Fruit fly (Drosophila melanogaster) whole organism, embryonic: Measurements from ENCODE around the gene fend.
A peak's percentile ranks its signal among the peaks of the same experiment; 100 is the strongest.

ENCODE experiments used
- Atf-2 ChIP-seq: fragments of 200-800 bp; sonication (Bioruptor generic); optimal IDR thresholded peaks from 2 replicates; lab custom pipeline; 2016; ENCODE audit warnings: missing biosample characterization, missing genetic modification characterization
- Bdp1 ChIP-seq: fragments of 200-800 bp; sonication (Bioruptor generic); optimal IDR thresholded peaks from 3 replicates; lab custom pipeline; 2016; ENCODE audit warnings: missing biosample characterization, missing genetic modification characterization
- BtbVII ChIP-seq: fragments of 200-800 bp; sonication (Bioruptor generic); optimal IDR thresholded peaks from 3 replicates; lab custom pipeline; 2017; ENCODE audit warnings: missing biosample characterization, mild to moderate bottlenecking, missing genetic modification characterization
- CG10267 ChIP-seq: fragments of 200-800 bp; sonication (Bioruptor generic); optimal IDR thresholded peaks from 2 replicates; lab custom pipeline; 2018; ENCODE audit warnings: missing biosample characterization, mild to moderate bottlenecking, missing genetic modification characterization, moderate library complexity
- CG10959 ChIP-seq: fragments of 200-800 bp; sonication (Bioruptor generic); IDR thresholded peaks from 2 replicates; pipeline ENCODE4 v1.3.6; 2022; ENCODE audit warnings: missing biosample characterization, missing genetic modification characterization
- CG13287 ChIP-seq: fragments of 200-800 bp; sonication (Bioruptor generic); IDR thresholded peaks from 2 replicates; pipeline ENCODE4 v1.3.6; 2022; ENCODE audit warnings: missing biosample characterization, missing genetic modification characterization; ENCODE audit not compliant: partially characterized antibody
- CG14965 ChIP-seq: fragments of 200-800 bp; sonication (Bioruptor generic); optimal IDR thresholded peaks from 2 replicates; lab custom pipeline; 2016; ENCODE audit warnings: missing biosample characterization, missing genetic modification characterization, borderline replicate concordance
- CG15479 ChIP-seq: fragments of 200-800 bp; sonication (Bioruptor generic); optimal IDR thresholded peaks from 3 replicates; lab custom pipeline; 2019; ENCODE audit warnings: missing biosample characterization, mild to moderate bottlenecking, missing genetic modification characterization, moderate library complexity
- CG15514 ChIP-seq: fragments of 200-800 bp; sonication (Bioruptor generic); optimal IDR thresholded peaks from 3 replicates; lab custom pipeline; 2017; ENCODE audit warnings: missing biosample characterization, missing genetic modification characterization, mild to moderate bottlenecking, moderate library complexity, missing genetic modification reagents
- CG17359 ChIP-seq: fragments of 200-800 bp; sonication (Bioruptor generic); optimal IDR thresholded peaks from 3 replicates; lab custom pipeline; 2018; ENCODE audit warnings: missing biosample characterization, mild to moderate bottlenecking, missing genetic modification characterization, moderate library complexity
- CG17802 ChIP-seq: fragments of 200-800 bp; sonication (Bioruptor generic); optimal IDR thresholded peaks from 2 replicates; lab custom pipeline; 2018; ENCODE audit warnings: missing biosample characterization, mild to moderate bottlenecking, missing genetic modification characterization, moderate library complexity
- CG17829 ChIP-seq: fragments of 200-800 bp; optimal IDR thresholded peaks from 2 replicates; lab custom pipeline; 2019; ENCODE audit warnings: missing biosample characterization, mild to moderate bottlenecking, missing genetic modification characterization, moderate library complexity
- CG32767 ChIP-seq: fragments of 200-800 bp; sonication (Bioruptor generic); IDR thresholded peaks from 2 replicates; pipeline ENCODE4 v1.3.6; 2022; ENCODE audit warnings: missing biosample characterization, missing genetic modification characterization
- CG3281 ChIP-seq: fragments of 200-800 bp; sonication (Bioruptor generic); optimal IDR thresholded peaks from 3 replicates; lab custom pipeline; 2017; ENCODE audit warnings: missing biosample characterization, mild to moderate bottlenecking, missing genetic modification characterization
- CG33557 ChIP-seq: fragments of 200-800 bp; sonication (Bioruptor generic); optimal IDR thresholded peaks from 2 replicates; lab custom pipeline; 2019; ENCODE audit warnings: missing biosample characterization, mild to moderate bottlenecking, missing genetic modification characterization, moderate library complexity
- CG6254 ChIP-seq: fragments of 200-800 bp; sonication (Bioruptor generic); optimal IDR thresholded peaks from 3 replicates; lab custom pipeline; 2017; ENCODE audit warnings: mild to moderate bottlenecking, missing biosample characterization, missing genetic modification reagents, missing genetic modification characterization
- CG6689 ChIP-seq: fragments of 200-800 bp; sonication (Bioruptor generic); IDR thresholded peaks from 2 replicates; pipeline ENCODE4 v1.3.6; 2022; ENCODE audit warnings: missing biosample characterization, missing genetic modification characterization
- CG9437 ChIP-seq: fragments of 200-800 bp; sonication (Bioruptor generic); optimal IDR thresholded peaks from 2 replicates; lab custom pipeline; 2018; ENCODE audit warnings: missing biosample characterization, mild to moderate bottlenecking, missing genetic modification characterization
- CG9727 ChIP-seq: fragments of 200-800 bp; sonication (Bioruptor generic); optimal IDR thresholded peaks from 3 replicates; lab custom pipeline; 2017; ENCODE audit warnings: missing biosample characterization, mild to moderate bottlenecking, missing genetic modification characterization
- CG9797 ChIP-seq: fragments of 200-800 bp; sonication (Bioruptor generic); optimal IDR thresholded peaks from 3 replicates; lab custom pipeline; 2018; ENCODE audit warnings: missing biosample characterization, mild to moderate bottlenecking, missing genetic modification characterization
- CG9876 ChIP-seq: fragments of 200-800 bp; sonication (Bioruptor generic); optimal IDR thresholded peaks from 2 replicates; lab custom pipeline; 2016; ENCODE audit warnings: missing biosample characterization, missing genetic modification characterization
- Dll ChIP-seq: fragments of 200-800 bp; sonication (Bioruptor generic); IDR thresholded peaks from 4 replicates; pipeline ENCODE4 v1.3.6; 2022; ENCODE audit warnings: missing biosample characterization, missing genetic modification characterization; ENCODE audit not compliant: partially characterized antibody
- Dp ChIP-seq: fragments of 200-800 bp; sonication (Bioruptor generic); optimal IDR thresholded peaks from 2 replicates; lab custom pipeline; 2018; ENCODE audit warnings: missing biosample characterization, mild to moderate bottlenecking, missing genetic modification characterization, moderate library complexity
- Eip74EF ChIP-seq, 2 experiments: fragments of 200-800 bp in 1 of 2; fragments of >200 bp in 1 of 2; sonication (Bioruptor generic) in 1 of 2; optimal IDR thresholded peaks; 2 replicates each; lab custom pipeline; 2017 to 2019; ENCODE audit warnings: missing biosample characterization in 2 of 2, missing genetic modification characterization in 2 of 2, mild to moderate bottlenecking in 1 of 2, moderate library complexity in 1 of 2
- Ets65A ChIP-seq: fragments of 200-800 bp; sonication (Bioruptor generic); peaks from one replicate; lab custom pipeline; 2016; ENCODE audit warnings: missing biosample characterization, missing genetic modification characterization
- HLH3B ChIP-seq: fragments of 200-800 bp; sonication (Bioruptor generic); IDR thresholded peaks from 2 replicates; pipeline ENCODE4 v1.3.6; 2022; ENCODE audit warnings: missing biosample characterization, missing genetic modification characterization
- Max ChIP-seq: fragments of 200-800 bp; sonication (Bioruptor generic); optimal IDR thresholded peaks from 2 replicates; lab custom pipeline; 2016; ENCODE audit warnings: missing biosample characterization, mild to moderate bottlenecking, missing genetic modification characterization
- NfI ChIP-seq: fragments of 200-800 bp; sonication (Bioruptor generic); optimal IDR thresholded peaks from 3 replicates; lab custom pipeline; 2018; ENCODE audit warnings: missing biosample characterization, mild to moderate bottlenecking, missing genetic modification characterization, moderate library complexity
- az2 ChIP-seq: fragments of 200-800 bp; sonication (Bioruptor generic); optimal IDR thresholded peaks from 3 replicates; lab custom pipeline; 2016; ENCODE audit warnings: missing biosample characterization, missing genetic modification characterization
- dm ChIP-seq: fragments of 200-800 bp; sonication (Bioruptor generic); optimal IDR thresholded peaks from 3 replicates; lab custom pipeline; 2016; ENCODE audit warnings: missing biosample characterization, missing genetic modification characterization
- dpn ChIP-seq, 2 experiments: fragments of 200-800 bp; sonication (Bioruptor generic); optimal IDR thresholded peaks; 3 replicates each; lab custom pipeline; 2016; ENCODE audit warnings: missing biosample characterization in 2 of 2, missing genetic modification characterization in 2 of 2
- esg ChIP-seq: fragments of 200-800 bp; sonication (Bioruptor generic); conservative IDR thresholded peaks from 2 replicates; pipeline ENCODE4 v1.3.6; 2022; ENCODE audit warnings: missing biosample characterization, missing genetic modification characterization
- exex ChIP-seq: fragments of 200-800 bp; sonication (Bioruptor generic); optimal IDR thresholded peaks from 4 replicates; lab custom pipeline; 2018; ENCODE audit warnings: missing biosample characterization, mild to moderate bottlenecking, missing genetic modification characterization, moderate library complexity
- fd64A ChIP-seq: fragments of 200-800 bp; sonication (Bioruptor generic); optimal IDR thresholded peaks from 3 replicates; lab custom pipeline; 2018; ENCODE audit warnings: missing biosample characterization, mild to moderate bottlenecking, missing genetic modification characterization
- gro ChIP-seq: fragments of 200-800 bp; sonication (Bioruptor generic); optimal IDR thresholded peaks from 2 replicates; lab custom pipeline; 2016; ENCODE audit warnings: missing biosample characterization, missing genetic modification characterization
- hth ChIP-seq: fragments of >200 bp; optimal IDR thresholded peaks from 2 replicates; lab custom pipeline; 2017; ENCODE audit warnings: inconsistent platforms
- kah ChIP-seq: fragments of 200-800 bp; sonication (Bioruptor generic); optimal IDR thresholded peaks from 2 replicates; lab custom pipeline; 2018; ENCODE audit warnings: missing biosample characterization, mild to moderate bottlenecking, missing genetic modification characterization
- lbe ChIP-seq: fragments of 200-800 bp; sonication (Bioruptor generic); optimal IDR thresholded peaks from 2 replicates; lab custom pipeline; 2016; ENCODE audit warnings: missing biosample characterization, mild to moderate bottlenecking, missing genetic modification characterization
- lola ChIP-seq, 3 experiments: fragments of >200 bp in 2 of 3; fragments of 200-800 bp in 1 of 3; sonication (Bioruptor generic) in 1 of 3; optimal IDR thresholded peaks; 2 replicates each; lab custom pipeline; 2017 to 2019; ENCODE audit warnings: missing biosample characterization in 3 of 3, missing genetic modification characterization in 3 of 3, mild to moderate bottlenecking in 1 of 3, moderate library complexity in 1 of 3
- lov ChIP-seq, 2 experiments: fragments of 200-800 bp in 1 of 2; fragments of >200 bp in 1 of 2; sonication (Bioruptor generic) in 1 of 2; IDR thresholded peaks in 1 of 2; optimal IDR thresholded peaks in 1 of 2; 2 replicates in 1 of 2; 3 replicates in 1 of 2; pipeline versions ENCODE4 v1.3.6 to Lab custom; 2017 to 2022; ENCODE audit warnings: missing biosample characterization in 1 of 2, missing genetic modification characterization in 1 of 2
- mirr ChIP-seq: fragments of 200-800 bp; sonication (Bioruptor generic); optimal IDR thresholded peaks from 3 replicates; lab custom pipeline; 2018; ENCODE audit warnings: missing biosample characterization, mild to moderate bottlenecking, missing genetic modification characterization
- nerfin-2 ChIP-seq: fragments of 200-800 bp; sonication (Bioruptor generic); IDR thresholded peaks from 2 replicates; pipeline ENCODE4 v1.3.6; 2022; ENCODE audit warnings: missing biosample characterization, missing genetic modification characterization; ENCODE audit not compliant: partially characterized antibody
- nom ChIP-seq: fragments of 200-800 bp; sonication (Bioruptor generic); optimal IDR thresholded peaks from 2 replicates; lab custom pipeline; 2017; ENCODE audit warnings: missing biosample characterization, missing genetic modification characterization, mild to moderate bottlenecking, moderate library complexity, missing genetic modification reagents
- sens-2 ChIP-seq: fragments of 200-800 bp; sonication (Bioruptor generic); IDR thresholded peaks from 2 replicates; pipeline ENCODE4 v1.3.6; 2022; ENCODE audit warnings: missing biosample characterization, missing genetic modification characterization
- stwl ChIP-seq: fragments of 200-800 bp; sonication (Bioruptor generic); optimal IDR thresholded peaks from 3 replicates; lab custom pipeline; 2018; ENCODE audit warnings: missing biosample characterization, mild to moderate bottlenecking, missing genetic modification characterization, moderate library complexity
- tll ChIP-seq, 2 experiments: fragments of 200-800 bp in 1 of 2; fragments of >200 bp in 1 of 2; sonication (Bioruptor generic) in 1 of 2; optimal IDR thresholded peaks; 2 replicates each; lab custom pipeline; 2017 to 2019; ENCODE audit warnings: missing biosample characterization in 2 of 2, missing genetic modification characterization in 2 of 2, mild to moderate bottlenecking in 1 of 2, moderate library complexity in 1 of 2
- yki ChIP-seq: fragments of >200 bp; optimal IDR thresholded peaks from 3 replicates; lab custom pipeline; 2018
- zen2 ChIP-seq: fragments of 200-800 bp; sonication (Bioruptor generic); IDR thresholded peaks from 3 replicates; pipeline ENCODE4 v1.3.6; 2022; ENCODE audit warnings: missing biosample characterization, missing genetic modification characterization; ENCODE audit not compliant: partially characterized antibody

fend gene

DNA sequence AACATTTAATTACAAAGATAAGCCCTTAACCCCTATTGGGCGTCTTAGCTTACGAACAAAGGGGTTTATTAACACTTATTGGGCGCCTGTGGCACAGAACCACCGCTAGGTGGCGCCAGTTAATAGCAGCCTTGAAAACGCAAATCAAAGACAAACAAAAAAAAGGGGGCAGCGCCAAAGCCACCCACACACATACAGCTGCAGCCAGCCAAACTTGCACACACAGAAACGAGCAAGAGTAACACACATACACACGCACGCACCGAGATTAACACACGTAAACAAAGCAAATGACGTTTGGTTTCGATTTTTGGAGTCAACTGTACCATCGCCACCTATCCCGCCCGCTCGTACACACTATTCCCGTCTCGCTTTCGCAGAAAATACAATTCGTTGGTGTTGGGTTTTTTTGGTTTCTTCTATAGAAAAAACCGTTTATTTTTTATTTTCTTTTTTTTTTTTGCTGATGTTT is 17.3 kb upstream of the fend start (continued):
- TF ChIP-seq az2 (GFP tag; lab: Kevin White, UChicago) (peak; percentile 33), exex (peak; percentile 22), esg (GFP tag; lab: Robert Waterston, UW) (no peak), CG14965 (no peak), CG9797 (GFP tag; lab: Kevin White, UChicago) (no peak), NfI (peak; percentile 19), Bdp1 (no peak), CG6254 (GFP tag; lab: Kevin White, UChicago) (no peak), nom (peak; percentile 72), tll (GFP tag; optimal IDR thresholded peaks at IDR 0.05; lab: Kevin White, UChicago) (peak in 1 of 2 experiments; percentile 22), CG9437 (GFP tag; lab: Kevin White, UChicago) (no peak), yki (lab: Kevin White, UChicago) (no peak), CG13287 (peak; percentile 13; the same call in 1 of the 2 replicates), lov (optimal IDR thresholded peaks at IDR 0.05; lab: Kevin White, UChicago) (no peak), lov (GFP tag; IDR thresholded peaks at IDR 0.05; lab: Robert Waterston, UW) (0 out of 3 replicates have a peak, but pooled peaks have one; percentile 23), fd64A (no peak), Max (GFP tag; lab: Kevin White, UChicago) (no peak), lbe (peak; percentile 70), stwl (tag; lab: Kevin White, UChicago) (no peak), Eip74EF (GFP tag; optimal IDR thresholded peaks at IDR 0.05; lab: Kevin White, UChicago) (no peak), CG10959 (GFP tag; lab: Robert Waterston, UW) (peak; percentile 71), kah (GFP tag; lab: Kevin White, UChicago) (no peak), CG17802 (no peak), CG9876 (GFP tag; lab: Kevin White, UChicago) (peak; percentile 23), mirr (GFP tag; lab: Kevin White, UChicago) (peak; percentile 67), HLH3B (GFP tag; lab: Robert Waterston, UW) (peak; percentile 53; the same call in 1 of the 2 replicates), CG9727 (GFP tag; lab: Kevin White, UChicago) (peak; percentile 30), zen2 (no peak), CG32767 (GFP tag; lab: Robert Waterston, UW) (no peak), Ets65A (GFP tag; lab: Kevin White, UChicago) (peak; percentile 1), CG10267 (tag; lab: Kevin White, UChicago) (peak; percentile 24), CG33557 (GFP tag; lab: Kevin White, UChicago) (peak; percentile 44), Atf-2 (GFP tag; lab: Kevin White, UChicago) (no peak), Dp (no peak), CG3281 (GFP tag; lab: Kevin White, UChicago) (peak; percentile 53), dpn (GFP tag; optimal IDR thresholded peaks at IDR 0.05; lab: Kevin White, UChicago) (peak; percentile 9 to 24), hth (lab: Kevin White, UChicago) (no peak), lola (GFP tag; optimal IDR thresholded peaks at IDR 0.05; lab: Kevin White, UChicago) (no peak), gro (no peak), CG17359 (tag; lab: Kevin White, UChicago) (peak; percentile 32), Dll (GFP tag; lab: Robert Waterston, UW) (no peak), sens-2 (GFP tag; lab: Robert Waterston, UW) (0 out of 2 replicates have a peak, but pooled peaks have one; percentile 30), dm (GFP tag; lab: Kevin White, UChicago) (peak; percentile 12), CG17829 (peak; percentile 16), CG15479 (no peak), nerfin-2 (GFP tag; lab: Robert Waterston, UW) (peak; percentile 22; the same call in 1 of the 2 replicates), CG6689 (GFP tag; lab: Robert Waterston, UW) (no peak), BtbVII (GFP tag; lab: Kevin White, UChicago) (peak; percentile 31), CG15514 (GFP tag; lab: Kevin White, UChicago) (peak; percentile 63)
